Worm (Caenorhabditis elegans) whole organism, L2 larva: ENCODE results near the gene let-756.
A peak's percentile ranks its signal among the peaks of the same experiment; 100 is the strongest.

Experiments
- R02D3.7 ChIP-seq: fragments of 150-350 bp; optimal IDR thresholded peaks from 2 replicates; lab custom pipeline; 2014; ENCODE audit warnings: missing biosample characterization, missing genetic modification characterization
- ama-1 ChIP-seq: fragments of 150-350 bp; optimal IDR thresholded peaks from 2 replicates; lab custom pipeline; 2018; ENCODE audit warnings: inconsistent platforms
- ceh-82 ChIP-seq: fragments of 150-350 bp; optimal IDR thresholded peaks from 2 replicates; lab custom pipeline; 2014; ENCODE audit warnings: missing biosample characterization, missing genetic modification characterization
- lin-39 ChIP-seq: fragments of 150-350 bp; optimal IDR thresholded peaks from 2 replicates; lab custom pipeline; 2014; ENCODE audit warnings: missing biosample characterization, missing genetic modification reagents, missing genetic modification characterization
- lsy-2 ChIP-seq, 2 experiments: fragments of 150-350 bp in 1 of 2; sonication (generic microtip) in 1 of 2; optimal IDR thresholded peaks; 2 replicates each; lab custom pipeline; 2014 to 2017; ENCODE audit warnings: missing biosample characterization in 2 of 2, missing genetic modification characterization in 2 of 2
- nhr-25 ChIP-seq: fragments of 150-350 bp; sonication (generic microtip); optimal IDR thresholded peaks from 3 replicates; lab custom pipeline; 2014; ENCODE audit warnings: missing biosample characterization, missing genetic modification characterization
- sma-9 ChIP-seq, 2 experiments: fragments of 150-350 bp in 1 of 2; sonication (generic microtip) in 1 of 2; optimal IDR thresholded peaks; 2 replicates each; lab custom pipeline; 2014 to 2016; ENCODE audit warnings: missing genetic modification characterization in 2 of 2, mild to moderate bottlenecking in 1 of 2, missing biosample characterization in 1 of 2, missing compliant biosample characterization in 1 of 2, missing genetic modification reagents in 1 of 2, moderate library complexity in 1 of 2
- snpc-4 ChIP-seq: fragments of 150-350 bp; optimal IDR thresholded peaks from 2 replicates; lab custom pipeline; 2014; ENCODE audit warnings: missing biosample characterization, missing genetic modification characterization
- unc-39 ChIP-seq: fragments of 150-350 bp; optimal IDR thresholded peaks from 2 replicates; lab custom pipeline; 2014; ENCODE audit warnings: missing biosample characterization, missing genetic modification characterization
- zag-1 ChIP-seq: fragments of 150-350 bp; optimal IDR thresholded peaks from 2 replicates; lab custom pipeline; 2014; ENCODE audit warnings: missing biosample characterization, missing genetic modification characterization
- ztf-4 ChIP-seq: fragments of 150-350 bp; optimal IDR thresholded peaks from 2 replicates; lab custom pipeline; 2014; ENCODE audit warnings: missing biosample characterization, missing genetic modification characterization

DNA sequence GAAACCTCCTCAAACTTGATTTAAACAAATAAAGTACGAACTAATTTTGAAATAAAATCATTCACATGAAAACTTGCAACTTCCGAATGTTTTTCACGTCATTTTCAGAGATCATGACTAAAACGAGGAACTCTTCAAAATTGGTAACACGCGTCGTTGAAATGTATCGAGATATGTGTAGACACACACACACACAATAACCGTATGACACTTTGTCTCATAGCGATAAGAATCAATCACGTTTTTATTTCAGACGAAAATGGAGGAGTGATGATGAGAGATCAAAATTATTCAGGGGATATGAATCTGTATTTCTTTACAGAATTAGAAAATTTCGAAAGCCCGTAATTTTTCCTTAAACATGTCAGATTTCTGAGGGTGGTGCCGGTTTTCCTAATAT is 15.8 kb downstream of the let-756 start:
- TF ChIP-seq unc-39: no peak
- TF ChIP-seq snpc-4: no peak
- TF ChIP-seq nhr-25: peak; percentile 62
- no peak for TF ChIP-seq lin-39 (tag; lab: Kevin White, UChicago)
- no peak for TF ChIP-seq zag-1 (tag; lab: Kevin White, UChicago)
- no peak for TF ChIP-seq ceh-82
- no peak for TF ChIP-seq R02D3.7 (tag; lab: Kevin White, UChicago)
- no peak for TF ChIP-seq lsy-2 (tag; optimal IDR thresholded peaks at IDR 0.05; lab: Kevin White, UChicago)
- TF ChIP-seq ztf-4 (tag; lab: Kevin White, UChicago): no peak
- TF ChIP-seq sma-9 (GFP tag; optimal IDR thresholded peaks at IDR 0.05; lab: Kevin White, UChicago): peak; percentile 68
- TF ChIP-seq sma-9 (tag; optimal IDR thresholded peaks at IDR 0.05; lab: Kevin White, UChicago): no peak
- no peak for TF ChIP-seq ama-1 (lab: Kevin White, UChicago)
